Fruit fly (Drosophila melanogaster): ENCODE data around the gene CG8010.

dm6 chrX:19287784-19288183 lies 19.1 kb upstream of the CG8010 start:
- TF ChIP-seq CG10979 (tag; optimal IDR thresholded peaks at IDR 0.05), result no peak
- TF ChIP-seq CkIIα-i1 (GFP tag; IDR thresholded peaks at IDR 0.05), result no peak
- TF ChIP-seq dati (GFP tag; IDR thresholded peaks at IDR 0.05), result no peak
- no peak for TF ChIP-seq ato (GFP tag; IDR thresholded peaks at IDR 0.05; ENCODE audit: partially characterized antibody)
- TF ChIP-seq HmgZ (tag; optimal IDR thresholded peaks at IDR 0.05), result no peak
- no peak for TF ChIP-seq hbn (GFP tag; IDR thresholded peaks at IDR 0.05; ENCODE audit: partially characterized antibody)
- TF ChIP-seq sens (GFP tag), result no peak
